Worm (Caenorhabditis elegans): ENCODE results near the gene srh-231.
"Not testable (repeated sequence)": the region's sequence is repeated elsewhere in the genome, so short reads cannot be mapped to it uniquely, and the experiment has no call there.

Gene srh-231

DNA sequence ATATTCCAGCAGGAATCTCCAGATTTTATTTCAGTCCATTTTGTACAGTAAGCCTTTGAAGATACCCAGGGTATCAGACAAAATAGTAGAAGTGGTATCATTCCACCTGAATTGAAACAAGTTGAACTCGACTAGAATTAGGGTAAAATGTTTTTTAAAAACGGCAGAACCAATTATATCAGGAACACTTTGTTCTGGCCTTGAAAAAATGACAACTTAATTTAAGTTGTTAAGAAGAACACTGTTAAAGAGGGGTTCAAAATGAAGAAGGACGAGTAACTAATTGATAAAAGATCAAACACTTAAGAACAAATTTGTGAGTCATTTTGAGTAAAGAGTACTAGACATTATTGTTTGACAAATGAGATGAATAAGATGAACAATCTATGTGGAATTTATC lies 31.1 kb downstream of the srh-231 start, which contains the start of gene lmd-4:
lmd-4 (minus strand) TSS at position 101 of the 400 bp plus-strand sequence.
- no peak for TF ChIP-seq tlf-1 (GFP tag; optimal IDR thresholded peaks at IDR 0.05)
- TF ChIP-seq Y95B8A.8 (GFP tag; IDR thresholded peaks at IDR 0.05): no peak
- no peak for TF ChIP-seq somi-1 (GFP tag; optimal IDR thresholded peaks at IDR 0.05)
- no peak for TF ChIP-seq sea-2 (GFP tag; IDR thresholded peaks at IDR 0.05)
- TF ChIP-seq dpl-1 (GFP tag; optimal IDR thresholded peaks at IDR 0.05): no peak
- no peak for TF ChIP-seq ztf-28 (GFP tag; IDR thresholded peaks at IDR 0.05)
- no peak for TF ChIP-seq egrh-3 (GFP tag; IDR thresholded peaks at IDR 0.05)
- no peak for TF ChIP-seq F37B4.10 (GFP tag; IDR thresholded peaks at IDR 0.05)
- no peak for TF ChIP-seq sdz-38 (tag; optimal IDR thresholded peaks at IDR 0.05)
- TF ChIP-seq ceh-100 (GFP tag; IDR thresholded peaks at IDR 0.05): no peak
- no peak for TF ChIP-seq B0336.3 (GFP tag; IDR thresholded peaks at IDR 0.05)
- no peak for TF ChIP-seq attf-5 (GFP tag; optimal IDR thresholded peaks at IDR 0.05)
- TF ChIP-seq dpff-1 (tag; optimal IDR thresholded peaks at IDR 0.05): no peak
- TF ChIP-seq ceh-58 (GFP tag; IDR thresholded peaks at IDR 0.05): no peak
- TF ChIP-seq lin-35 (GFP tag; optimal IDR thresholded peaks at IDR 0.05): no peak
- TF ChIP-seq Y79H2A.3 (GFP tag; conservative IDR thresholded peaks at IDR 0.05): no peak
- TF ChIP-seq ceh-27 (GFP tag; optimal IDR thresholded peaks at IDR 0.05): no peak
- no peak for TF ChIP-seq mel-28 (tag; optimal IDR thresholded peaks at IDR 0.05; ENCODE audit: borderline replicate concordance)
- no peak for TF ChIP-seq Y56A3A.18 (GFP tag; IDR thresholded peaks at IDR 0.05)
- no peak for TF ChIP-seq nfya-1 (tag; optimal IDR thresholded peaks at IDR 0.05; ENCODE audit: borderline replicate concordance, insufficient read depth)

DNA sequence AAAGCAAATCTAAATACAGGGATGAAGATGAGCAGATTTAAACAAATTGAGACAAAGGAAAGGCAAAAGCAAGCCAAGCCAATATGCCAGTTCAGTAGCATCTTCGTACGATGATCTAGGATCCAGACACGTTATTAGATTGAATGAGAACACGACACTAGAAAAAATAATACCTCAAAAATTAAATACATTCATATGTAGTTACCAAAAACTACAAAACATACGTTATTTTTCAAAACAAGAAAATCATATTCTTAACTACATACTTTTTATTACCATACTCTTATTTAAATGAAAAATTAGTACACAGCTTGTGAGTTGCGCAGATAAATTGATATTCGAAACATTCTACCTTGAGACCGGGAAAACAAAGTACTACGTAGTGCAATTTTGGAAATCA lies 38.8 kb downstream of the srh-231 start, which contains the start of gene srx-6:
srx-6 (minus strand) TSS at position 101 of the 400 bp plus-strand sequence.
- no peak for TF ChIP-seq dpff-1 (tag; optimal IDR thresholded peaks at IDR 0.05)
- no peak for TF ChIP-seq mel-28 (tag; optimal IDR thresholded peaks at IDR 0.05; ENCODE audit: borderline replicate concordance)
- no peak for TF ChIP-seq pha-4 (tag; optimal IDR thresholded peaks at IDR 0.05)
- TF ChIP-seq mes-4 (tag; optimal IDR thresholded peaks at IDR 0.05): no peak
- TF ChIP-seq egl-44 (GFP tag; IDR thresholded peaks at IDR 0.05): no peak

DNA sequence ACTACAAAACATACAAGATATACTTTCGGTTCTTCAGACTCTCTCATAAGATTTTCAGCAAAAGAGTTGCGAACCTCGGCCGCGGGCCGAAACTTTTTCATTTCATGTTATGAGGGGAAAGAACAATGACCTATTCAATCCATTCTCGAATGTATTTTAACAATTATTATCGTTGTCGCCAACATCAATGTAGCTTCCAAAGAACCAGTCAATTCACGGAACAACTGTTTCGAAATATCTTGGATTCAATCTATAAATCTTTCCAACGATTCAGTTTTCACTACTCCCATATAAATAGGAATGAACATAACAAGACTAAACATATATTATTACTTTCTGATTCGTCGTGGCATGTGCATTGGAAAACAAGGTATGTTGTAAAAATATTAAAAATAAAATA lies 44.9 kb downstream of the srh-231 start, which contains the start of gene F07G11.1:
F07G11.1 (plus strand) TSS at position 301 of the 400 bp plus-strand sequence.
- TF ChIP-seq F33H1.4 (GFP tag; IDR thresholded peaks at IDR 0.05): no peak
- no peak for TF ChIP-seq mxl-1 (tag; optimal IDR thresholded peaks at IDR 0.05)
- TF ChIP-seq let-526 (GFP tag; IDR thresholded peaks at IDR 0.05): no peak
- TF ChIP-seq nhr-80 (tag; optimal IDR thresholded peaks at IDR 0.05): no peak
- TF ChIP-seq somi-1 (GFP tag; optimal IDR thresholded peaks at IDR 0.05): no peak
- no peak for TF ChIP-seq snpc-1.1 (tag; optimal IDR thresholded peaks at IDR 0.05; ENCODE audit: insufficient read depth)
- no peak for TF ChIP-seq F57A8.1 (GFP tag; optimal IDR thresholded peaks at IDR 0.05)
- no peak for TF ChIP-seq C17E4.6 (GFP tag; IDR thresholded peaks at IDR 0.05)
- no peak for TF ChIP-seq ztf-25 (GFP tag; IDR thresholded peaks at IDR 0.05)
- TF ChIP-seq lsy-27 (tag; optimal IDR thresholded peaks at IDR 0.05; ENCODE audit: borderline replicate concordance, insufficient read depth): no peak
- TF ChIP-seq bed-1 (GFP tag; IDR thresholded peaks at IDR 0.05): no peak
- TF ChIP-seq let-607 (tag; optimal IDR thresholded peaks at IDR 0.05): no peak
- no peak for TF ChIP-seq nhr-179 (tag; optimal IDR thresholded peaks at IDR 0.05)
- TF ChIP-seq attf-5 (GFP tag; optimal IDR thresholded peaks at IDR 0.05): no peak

DNA sequence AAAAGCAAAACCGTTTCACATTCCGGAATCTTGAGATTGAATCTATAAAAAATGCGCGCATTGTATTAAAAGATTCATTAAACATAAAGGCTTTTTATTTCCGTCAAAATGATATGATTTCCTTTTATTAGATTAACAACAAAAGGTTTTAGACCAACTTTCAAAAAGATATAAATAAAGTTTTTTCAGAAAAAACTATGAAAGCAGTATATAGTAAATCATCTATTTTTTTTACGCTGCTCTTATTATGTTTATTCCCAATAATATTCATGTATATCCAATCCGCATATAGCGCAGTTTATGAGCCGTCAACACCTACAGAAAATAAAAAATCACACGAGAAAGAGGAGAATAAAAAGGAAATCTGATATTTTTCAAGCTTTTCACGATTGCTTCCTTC lies 47.5 kb downstream of the srh-231 start, which contains the start of gene F07G11.2:
F07G11.2 (plus strand) TSS at position 301 of the 400 bp plus-strand sequence.
- TF ChIP-seq aptf-2 (GFP tag; conservative IDR thresholded peaks at IDR 0.05); nhr-80 (tag; optimal IDR thresholded peaks at IDR 0.05); egl-44 (GFP tag; IDR thresholded peaks at IDR 0.05): not testable (repeated sequence)
